Fruit fly (Drosophila melanogaster) whole organism, embryonic: Measurements from ENCODE around the gene CG1999.
A peak's percentile ranks its signal among the peaks of the same experiment; 100 is the strongest.

Experiments
- Abd-B ChIP-seq: fragments of 200-800 bp; sonication (Bioruptor generic); optimal IDR thresholded peaks from 2 replicates; lab custom pipeline; 2018; ENCODE audit warnings: missing biosample characterization, mild to moderate bottlenecking, missing genetic modification characterization, moderate library complexity
- Ada2b ChIP-seq: fragments of 200-800 bp; sonication (Bioruptor generic); IDR thresholded peaks from 2 replicates; pipeline ENCODE4 v1.3.6; 2022; ENCODE audit warnings: missing biosample characterization, missing genetic modification characterization
- C15 ChIP-seq: fragments of 200-800 bp; sonication (Bioruptor generic); IDR thresholded peaks from 3 replicates; pipeline ENCODE4 v1.3.6; 2022; ENCODE audit warnings: missing biosample characterization, missing genetic modification characterization
- CG10274 ChIP-seq: fragments of 200-800 bp; sonication (Bioruptor generic); optimal IDR thresholded peaks from 3 replicates; lab custom pipeline; 2017; ENCODE audit warnings: missing biosample characterization, mild to moderate bottlenecking, missing genetic modification characterization
- CG10543 ChIP-seq: fragments of 200-800 bp; sonication (Bioruptor generic); optimal IDR thresholded peaks from 3 replicates; lab custom pipeline; 2017; ENCODE audit warnings: missing biosample characterization, mild to moderate bottlenecking, missing genetic modification characterization, moderate library complexity
- CG10565 ChIP-seq: fragments of 200-800 bp; sonication (Bioruptor generic); optimal IDR thresholded peaks from 3 replicates; lab custom pipeline; 2016; ENCODE audit warnings: missing biosample characterization, mild to moderate bottlenecking, missing genetic modification characterization
- CG11247 ChIP-seq: fragments of 200-800 bp; sonication (Bioruptor generic); IDR thresholded peaks from 2 replicates; pipeline ENCODE4 v1.3.6; 2022; ENCODE audit warnings: missing biosample characterization, missing genetic modification characterization
- CG14014 ChIP-seq: fragments of 200-800 bp; sonication (Bioruptor generic); IDR thresholded peaks from 2 replicates; pipeline ENCODE4 v1.3.6; 2022; ENCODE audit warnings: missing biosample characterization, missing genetic modification characterization
- CG17359 ChIP-seq: fragments of 200-800 bp; sonication (Bioruptor generic); optimal IDR thresholded peaks from 3 replicates; lab custom pipeline; 2018; ENCODE audit warnings: missing biosample characterization, mild to moderate bottlenecking, missing genetic modification characterization, moderate library complexity
- CG18599 ChIP-seq: fragments of 200-800 bp; sonication (Bioruptor generic); optimal IDR thresholded peaks from 3 replicates; lab custom pipeline; 2017; ENCODE audit warnings: missing biosample characterization, missing genetic modification characterization, mild to moderate bottlenecking, moderate library complexity, missing genetic modification reagents
- CG2678 ChIP-seq: fragments of 200-800 bp; sonication (Bioruptor generic); optimal IDR thresholded peaks from 3 replicates; lab custom pipeline; 2019; ENCODE audit warnings: missing biosample characterization, mild to moderate bottlenecking, missing genetic modification characterization, moderate library complexity
- CG30403 ChIP-seq: fragments of 200-800 bp; sonication (Bioruptor generic); optimal IDR thresholded peaks from 3 replicates; lab custom pipeline; 2016; ENCODE audit warnings: missing biosample characterization, missing genetic modification characterization
- CG31441 ChIP-seq: fragments of 200-800 bp; sonication (Bioruptor generic); IDR thresholded peaks from 2 replicates; pipeline ENCODE4 v1.3.6; 2022; ENCODE audit warnings: missing biosample characterization, missing genetic modification characterization
- CG3838 ChIP-seq: fragments of 200-800 bp; sonication (Bioruptor generic); optimal IDR thresholded peaks from 3 replicates; lab custom pipeline; 2016; ENCODE audit warnings: missing biosample characterization, missing genetic modification characterization
- CG4617 ChIP-seq: fragments of 200-800 bp; sonication (Bioruptor generic); optimal IDR thresholded peaks from 3 replicates; lab custom pipeline; 2016; ENCODE audit warnings: missing biosample characterization, missing genetic modification characterization, borderline replicate concordance
- CG6654 ChIP-seq: fragments of 200-800 bp; sonication (Bioruptor generic); optimal IDR thresholded peaks from 2 replicates; lab custom pipeline; 2017; ENCODE audit warnings: missing biosample characterization, mild to moderate bottlenecking, missing genetic modification characterization
- CG7928 ChIP-seq: fragments of 200-800 bp; sonication (Bioruptor generic); optimal IDR thresholded peaks from 2 replicates; lab custom pipeline; 2017; ENCODE audit warnings: missing biosample characterization, mild to moderate bottlenecking, missing genetic modification characterization
- CG7987 ChIP-seq: fragments of 200-800 bp; sonication (Bioruptor generic); optimal IDR thresholded peaks from 2 replicates; lab custom pipeline; 2018; ENCODE audit warnings: missing biosample characterization, mild to moderate bottlenecking, missing genetic modification characterization, moderate library complexity
- CG8089 ChIP-seq: fragments of 200-800 bp; sonication (Bioruptor generic); optimal IDR thresholded peaks from 3 replicates; lab custom pipeline; 2016; ENCODE audit warnings: missing biosample characterization, missing genetic modification characterization
- CG8924 ChIP-seq: fragments of 200-800 bp; optimal IDR thresholded peaks from 3 replicates; lab custom pipeline; 2019; ENCODE audit warnings: missing biosample characterization, mild to moderate bottlenecking, missing genetic modification characterization, moderate library complexity
- CG9797 ChIP-seq: fragments of 200-800 bp; sonication (Bioruptor generic); optimal IDR thresholded peaks from 3 replicates; lab custom pipeline; 2018; ENCODE audit warnings: missing biosample characterization, mild to moderate bottlenecking, missing genetic modification characterization
- Dfd ChIP-seq, 2 experiments: fragments of >200 bp; optimal IDR thresholded peaks; 2 replicates each; lab custom pipeline; 2017; ENCODE audit warnings: missing biosample characterization in 2 of 2, missing genetic modification characterization in 2 of 2
- Doc3 ChIP-seq: fragments of 200-800 bp; sonication (Bioruptor generic); IDR thresholded peaks from 3 replicates; pipeline ENCODE4 v1.3.6; 2022; ENCODE audit warnings: missing biosample characterization, missing genetic modification characterization; ENCODE audit not compliant: partially characterized antibody
- E2f1 ChIP-seq: fragments of 200-800 bp; sonication (Bioruptor generic); IDR thresholded peaks from 2 replicates; pipeline ENCODE4 v1.3.6; 2022; ENCODE audit warnings: missing biosample characterization, missing genetic modification characterization
- Fer3 ChIP-seq: fragments of 200-800 bp; sonication (Bioruptor generic); optimal IDR thresholded peaks from 2 replicates; lab custom pipeline; 2018; ENCODE audit warnings: missing biosample characterization, mild to moderate bottlenecking, missing genetic modification characterization, moderate library complexity
- Hey ChIP-seq: fragments of 200-800 bp; sonication (Bioruptor generic); optimal IDR thresholded peaks from 3 replicates; lab custom pipeline; 2018; ENCODE audit warnings: missing biosample characterization, mild to moderate bottlenecking, missing genetic modification characterization
- Jarid2 ChIP-seq: fragments of 200-800 bp; sonication (Bioruptor generic); optimal IDR thresholded peaks from 3 replicates; lab custom pipeline; 2017; ENCODE audit warnings: mild to moderate bottlenecking, missing biosample characterization, missing genetic modification reagents, missing genetic modification characterization
- MTF-1 ChIP-seq: fragments of 200-800 bp; sonication (Bioruptor generic); optimal IDR thresholded peaks from 2 replicates; lab custom pipeline; 2018; ENCODE audit warnings: missing biosample characterization, mild to moderate bottlenecking, missing genetic modification characterization, borderline replicate concordance
- Myb ChIP-seq: fragments of 200-800 bp; sonication (Bioruptor generic); optimal IDR thresholded peaks from 2 replicates; lab custom pipeline; 2016; ENCODE audit warnings: missing biosample characterization, missing genetic modification characterization
- Oli ChIP-seq: fragments of 200-800 bp; sonication (Bioruptor generic); optimal IDR thresholded peaks from 2 replicates; lab custom pipeline; 2018; ENCODE audit warnings: missing biosample characterization, mild to moderate bottlenecking, missing genetic modification characterization, moderate library complexity
- Sox102F ChIP-seq: fragments of 200-800 bp; sonication (Bioruptor generic); optimal IDR thresholded peaks from 2 replicates; lab custom pipeline; 2018; ENCODE audit warnings: missing biosample characterization, mild to moderate bottlenecking, missing genetic modification characterization, moderate library complexity
- Xbp1 ChIP-seq: fragments of 200-800 bp; sonication (Bioruptor generic); optimal IDR thresholded peaks from 3 replicates; lab custom pipeline; 2016; ENCODE audit warnings: missing biosample characterization, mild to moderate bottlenecking, missing genetic modification characterization
- aop ChIP-seq: fragments of 200-800 bp; sonication (Bioruptor generic); IDR thresholded peaks from 2 replicates; pipeline ENCODE4 v1.3.6; 2022; ENCODE audit warnings: missing biosample characterization, missing genetic modification characterization
- bsh ChIP-seq, 2 experiments: fragments of 200-800 bp; sonication (Bioruptor generic); optimal IDR thresholded peaks; 2 replicates each; lab custom pipeline; 2017 to 2018; ENCODE audit warnings: mild to moderate bottlenecking in 2 of 2, missing biosample characterization in 2 of 2, missing genetic modification characterization in 2 of 2, moderate library complexity in 1 of 2
- corto ChIP-seq: fragments of 200-800 bp; sonication (Bioruptor generic); optimal IDR thresholded peaks from 2 replicates; lab custom pipeline; 2016; ENCODE audit warnings: missing biosample characterization, mild to moderate bottlenecking, missing genetic modification characterization, moderate library complexity
- emc ChIP-seq: fragments of 200-800 bp; sonication (Bioruptor generic); optimal IDR thresholded peaks from 2 replicates; lab custom pipeline; 2016; ENCODE audit warnings: missing biosample characterization, missing genetic modification characterization
- gsb-n ChIP-seq: fragments of 200-800 bp; sonication (Bioruptor generic); optimal IDR thresholded peaks from 3 replicates; lab custom pipeline; 2018; ENCODE audit warnings: missing biosample characterization, mild to moderate bottlenecking, missing genetic modification characterization
- jumu ChIP-seq: fragments of 200-800 bp; sonication (Bioruptor generic); optimal IDR thresholded peaks from 3 replicates; lab custom pipeline; 2016; ENCODE audit warnings: missing biosample characterization, missing genetic modification characterization
- kay ChIP-seq: fragments of 200-800 bp; sonication (Bioruptor generic); optimal IDR thresholded peaks from 2 replicates; lab custom pipeline; 2016; ENCODE audit warnings: missing biosample characterization, missing genetic modification characterization
- nmo ChIP-seq: fragments of 200-800 bp; sonication (Bioruptor generic); optimal IDR thresholded peaks from 2 replicates; lab custom pipeline; 2018; ENCODE audit warnings: missing biosample characterization, mild to moderate bottlenecking, missing genetic modification characterization, moderate library complexity
- prd ChIP-seq, 3 experiments: fragments of >200 bp in 2 of 3; fragments of 200-800 bp in 1 of 3; sonication (Bioruptor generic) in 1 of 3; optimal IDR thresholded peaks in 2 of 3; IDR thresholded peaks in 1 of 3; 2 replicates in 2 of 3; 3 replicates in 1 of 3; pipeline versions ENCODE4 v1.3.6 to Lab custom; 2017 to 2022; ENCODE audit warnings: missing biosample characterization in 1 of 3, missing genetic modification characterization in 1 of 3
- ro ChIP-seq: fragments of 200-800 bp; sonication (Bioruptor generic); IDR thresholded peaks from 2 replicates; pipeline ENCODE4 v1.3.6; 2022; ENCODE audit warnings: missing biosample characterization, missing genetic modification characterization
- schlank ChIP-seq: fragments of 200-800 bp; sonication (Bioruptor generic); optimal IDR thresholded peaks from 2 replicates; lab custom pipeline; 2018; ENCODE audit warnings: missing biosample characterization, mild to moderate bottlenecking, missing genetic modification characterization
- scrt ChIP-seq: fragments of 200-800 bp; sonication (Bioruptor generic); optimal IDR thresholded peaks from 2 replicates; lab custom pipeline; 2018; ENCODE audit warnings: missing biosample characterization, mild to moderate bottlenecking, missing genetic modification characterization, moderate library complexity
- sqz ChIP-seq: fragments of 200-800 bp; sonication (Bioruptor generic); optimal IDR thresholded peaks from 3 replicates; lab custom pipeline; 2018; ENCODE audit warnings: missing biosample characterization, mild to moderate bottlenecking, missing genetic modification characterization
- stwl ChIP-seq: fragments of 200-800 bp; sonication (Bioruptor generic); optimal IDR thresholded peaks from 3 replicates; lab custom pipeline; 2018; ENCODE audit warnings: missing biosample characterization, mild to moderate bottlenecking, missing genetic modification characterization, moderate library complexity
- ttk ChIP-seq: fragments of 200-800 bp; sonication (Bioruptor generic); IDR thresholded peaks from 2 replicates; pipeline ENCODE4 v2.1.2; 2022; ENCODE audit warnings: missing biosample characterization, missing genetic modification characterization

Gene CG1999

dm6 chrX:7336121-7336961, 22.3 kb upstream of the CG1999 start (continued):
- TF ChIP-seq CG31441 (peak; percentile 91), prd (optimal IDR thresholded peaks at IDR 0.05; lab: Kevin White, UChicago) (no peak), prd (GFP tag; IDR thresholded peaks at IDR 0.05; lab: Robert Waterston, UW) (peak; percentile 89), CG2678 (tag; lab: Kevin White, UChicago) (peak; percentile 94), CG10274 (peak; percentile 70), stwl (tag; lab: Kevin White, UChicago) (peak; percentile 34), emc (peak; percentile 42), CG30403 (GFP tag; lab: Kevin White, UChicago) (peak; percentile 90), CG10543 (GFP tag; lab: Kevin White, UChicago) (peak; percentile 36), Myb (GFP tag; lab: Kevin White, UChicago) (peak; percentile 72), Doc3 (GFP tag; lab: Robert Waterston, UW) (no peak), CG18599 (GFP tag; lab: Kevin White, UChicago) (peak; percentile 90), Jarid2 (GFP tag; lab: Kevin White, UChicago) (peak; percentile 65), nmo (GFP tag; lab: Kevin White, UChicago) (peak; percentile 94), scrt (GFP tag; lab: Kevin White, UChicago) (peak; percentile 83), CG9797 (GFP tag; lab: Kevin White, UChicago) (peak; percentile 3), jumu (GFP tag; lab: Kevin White, UChicago) (peak; percentile 88), Oli (tag; lab: Kevin White, UChicago) (peak; percentile 96), aop (no peak), Dfd (GFP tag; optimal IDR thresholded peaks at IDR 0.05; lab: Kevin White, UChicago) (no peak), CG8924 (peak; percentile 95), CG17359 (peak; percentile 94), CG3838 (GFP tag; lab: Kevin White, UChicago) (peak; percentile 68), Abd-B (GFP tag; lab: Kevin White, UChicago) (peak; percentile 71), ro (peak; percentile 54; the same call in 1 of the 2 replicates), CG14014 (peak; percentile 77), ttk (GFP tag; lab: Robert Waterston, UW) (peak; percentile 79), CG11247 (peak; percentile 72), gsb-n (tag; lab: Kevin White, UChicago) (peak; percentile 93), CG10565 (GFP tag; lab: Kevin White, UChicago) (peak; percentile 67), Ada2b (GFP tag; lab: Robert Waterston, UW) (peak; percentile 84), E2f1 (GFP tag; lab: Robert Waterston, UW) (peak; percentile 85), CG7928 (GFP tag; lab: Kevin White, UChicago) (peak; percentile 30), CG4617 (peak; percentile 82), corto (GFP tag; lab: Kevin White, UChicago) (no peak), Fer3 (peak; percentile 81), Hey (tag; lab: Kevin White, UChicago) (peak; percentile 35), schlank (tag; lab: Kevin White, UChicago) (peak; percentile 58), bsh (GFP tag; optimal IDR thresholded peaks at IDR 0.05; lab: Kevin White, UChicago) (peak; percentile 76 to 96), Sox102F (GFP tag; lab: Kevin White, UChicago) (peak; percentile 95), sqz (GFP tag; lab: Kevin White, UChicago) (peak; percentile 57), Xbp1 (GFP tag; lab: Kevin White, UChicago) (peak; percentile 91), CG8089 (peak; percentile 91), kay (GFP tag; lab: Kevin White, UChicago) (peak; percentile 81), CG7987 (GFP tag; lab: Kevin White, UChicago) (peak; percentile 74), CG6654 (GFP tag; lab: Kevin White, UChicago) (peak; percentile 97), MTF-1 (peak; percentile 88), C15 (GFP tag; lab: Robert Waterston, UW) (0 out of 3 replicates have a peak, but pooled peaks have one; percentile 33)
